Worm (Caenorhabditis elegans) whole organism, L1 larva: ENCODE measurements around the gene F40H3.1.

Source experiments
- C16A3.4 ChIP-seq: fragments of 150-350 bp; optimal IDR thresholded peaks from 2 replicates; lab custom pipeline; 2014; ENCODE audit warnings: missing biosample characterization, missing genetic modification characterization
- F16B12.6 ChIP-seq: fragments of 150-350 bp; optimal IDR thresholded peaks from 2 replicates; lab custom pipeline; 2014; ENCODE audit warnings: missing biosample characterization, missing genetic modification characterization
- alr-1 ChIP-seq: fragments of 200-800 bp; sonication (Bioruptor generic); optimal IDR thresholded peaks from 2 replicates; lab custom pipeline; 2018; ENCODE audit warnings: borderline replicate concordance, mild to moderate bottlenecking, missing genetic modification characterization, missing compliant biosample characterization
- aly-2 ChIP-seq: fragments of 150-350 bp; optimal IDR thresholded peaks from 2 replicates; lab custom pipeline; 2014; ENCODE audit warnings: missing biosample characterization, missing genetic modification characterization
- ama-1 ChIP-seq: fragments of 150-350 bp; optimal IDR thresholded peaks from 2 replicates; lab custom pipeline; 2014
- ceh-88 ChIP-seq: fragments of 200-800 bp; sonication (Bioruptor generic); IDR thresholded peaks from 2 replicates; pipeline ENCODE4 v1.3.6; 2022; ENCODE audit warnings: missing genetic modification characterization, missing compliant biosample characterization
- ces-1 ChIP-seq: fragments of 150-350 bp; optimal IDR thresholded peaks from 2 replicates; lab custom pipeline; 2014; ENCODE audit warnings: missing biosample characterization, missing genetic modification reagents, missing genetic modification characterization
- dpl-1 ChIP-seq, 3 experiments: fragments of 150-350 bp in 2 of 3; sonication (generic microtip) in 1 of 3; optimal IDR thresholded peaks; 2 replicates each; lab custom pipeline; 2014 to 2017; ENCODE audit warnings: missing biosample characterization in 3 of 3, missing genetic modification characterization in 3 of 3, missing genetic modification reagents in 3 of 3
- dsc-1 ChIP-seq: sonication (generic microtip); optimal IDR thresholded peaks from 2 replicates; lab custom pipeline; 2016; ENCODE audit warnings: mild to moderate bottlenecking, missing genetic modification characterization, missing compliant biosample characterization
- efl-1 ChIP-seq, 4 experiments: fragments of 150-350 bp; optimal IDR thresholded peaks in 3 of 4; peaks in 1 of 4; 1 replicate in 1 of 4; 2 replicates in 3 of 4; lab custom pipeline; 2014; ENCODE audit warnings: missing biosample characterization in 2 of 4, missing genetic modification characterization in 2 of 4, missing genetic modification reagents in 2 of 4
- elt-2 ChIP-seq: sonication (generic microtip); optimal IDR thresholded peaks from 2 replicates; lab custom pipeline; 2016; ENCODE audit warnings: missing genetic modification characterization, mild to moderate bottlenecking, inconsistent platforms, missing compliant biosample characterization, missing genetic modification reagents
- elt-3 ChIP-seq, 6 experiments: fragments of 150-350 bp in 1 of 6; sonication (generic microtip); optimal IDR thresholded peaks; 2 replicates each; lab custom pipeline; 2017 to 2018; ENCODE audit warnings: missing biosample characterization in 6 of 6, missing genetic modification characterization in 6 of 6, inconsistent platforms in 1 of 6
- ets-5 ChIP-seq: fragments of 200-800 bp; sonication (Bioruptor generic); IDR thresholded peaks from 2 replicates; pipeline ENCODE4 v1.3.6; 2022; ENCODE audit warnings: missing genetic modification characterization, missing compliant biosample characterization
- fkh-10 ChIP-seq: sonication (generic microtip); optimal IDR thresholded peaks from 2 replicates; lab custom pipeline; 2017; ENCODE audit warnings: missing biosample characterization, missing genetic modification reagents, missing genetic modification characterization
- fos-1 ChIP-seq: fragments of 150-350 bp; optimal IDR thresholded peaks from 2 replicates; lab custom pipeline; 2014; ENCODE audit warnings: missing biosample characterization, missing genetic modification characterization
- grh-1 ChIP-seq: fragments of 200-800 bp; sonication (Bioruptor generic); IDR thresholded peaks from 2 replicates; pipeline ENCODE4 v1.3.6; 2022; ENCODE audit warnings: missing genetic modification reagents, missing genetic modification characterization, missing compliant biosample characterization
- isw-1 ChIP-seq: fragments of 200-800 bp; sonication (Bioruptor generic); IDR thresholded peaks from 2 replicates; pipeline ENCODE4 v1.3.6; 2022; ENCODE audit warnings: missing genetic modification characterization, missing compliant biosample characterization
- lin-13 ChIP-seq: fragments of 150-350 bp; optimal IDR thresholded peaks from 2 replicates; lab custom pipeline; 2014; ENCODE audit warnings: missing biosample characterization, missing genetic modification reagents, missing genetic modification characterization
- lin-14 ChIP-seq: fragments of 200-800 bp; sonication (Bioruptor generic); optimal IDR thresholded peaks from 2 replicates; lab custom pipeline; 2018; ENCODE audit warnings: mild to moderate bottlenecking, missing genetic modification characterization, moderate library complexity, missing compliant biosample characterization
- lin-39 ChIP-seq: fragments of 150-350 bp; optimal IDR thresholded peaks from 2 replicates; lab custom pipeline; 2014; ENCODE audit warnings: missing biosample characterization, missing genetic modification reagents, missing genetic modification characterization
- lir-3 ChIP-seq: sonication (generic microtip); optimal IDR thresholded peaks from 2 replicates; lab custom pipeline; 2016; ENCODE audit warnings: mild to moderate bottlenecking, missing genetic modification characterization, moderate library complexity, missing compliant biosample characterization; ENCODE audit not compliant: poor library complexity
- mdl-1 ChIP-seq, 2 experiments: fragments of 150-350 bp; optimal IDR thresholded peaks; 2 replicates each; lab custom pipeline; 2014 to 2017; ENCODE audit warnings: missing biosample characterization in 2 of 2, missing genetic modification characterization in 2 of 2, inconsistent platforms in 1 of 2
- mep-1 ChIP-seq: fragments of 150-350 bp; optimal IDR thresholded peaks from 2 replicates; lab custom pipeline; 2014; ENCODE audit warnings: missing biosample characterization, missing genetic modification characterization
- nhr-11 ChIP-seq: fragments of 150-350 bp; optimal IDR thresholded peaks from 2 replicates; lab custom pipeline; 2014; ENCODE audit warnings: missing biosample characterization, missing genetic modification characterization
- nhr-12 ChIP-seq: sonication (generic microtip); optimal IDR thresholded peaks from 2 replicates; lab custom pipeline; 2017; ENCODE audit warnings: missing biosample characterization, missing genetic modification characterization
- nhr-20 ChIP-seq: sonication (generic microtip); optimal IDR thresholded peaks from 2 replicates; lab custom pipeline; 2016; ENCODE audit warnings: mild to moderate bottlenecking, missing genetic modification characterization, missing compliant biosample characterization
- nhr-237 ChIP-seq: fragments of 150-350 bp; optimal IDR thresholded peaks from 2 replicates; lab custom pipeline; 2014; ENCODE audit warnings: missing biosample characterization, missing genetic modification characterization
- nhr-28 ChIP-seq: fragments of 150-350 bp; optimal IDR thresholded peaks from 2 replicates; lab custom pipeline; 2014; ENCODE audit warnings: missing biosample characterization, missing genetic modification characterization
- nhr-71 ChIP-seq: sonication (generic microtip); optimal IDR thresholded peaks from 2 replicates; lab custom pipeline; 2016; ENCODE audit warnings: mild to moderate bottlenecking, missing genetic modification characterization, moderate library complexity, missing compliant biosample characterization
- nhr-84 ChIP-seq: sonication (generic microtip); optimal IDR thresholded peaks from 2 replicates; lab custom pipeline; 2017; ENCODE audit warnings: missing biosample characterization, missing genetic modification characterization
- nhr-85 ChIP-seq: sonication (generic microtip); peaks from one replicate; lab custom pipeline; 2016; ENCODE audit warnings: missing genetic modification characterization, inconsistent platforms, missing compliant biosample characterization
- nhr-90 ChIP-seq: sonication (generic microtip); optimal IDR thresholded peaks from 2 replicates; lab custom pipeline; 2016; ENCODE audit warnings: mild to moderate bottlenecking, missing genetic modification characterization, missing compliant biosample characterization; ENCODE audit not compliant: poor library complexity
- pag-3 ChIP-seq: sonication (generic microtip); optimal IDR thresholded peaks from 2 replicates; lab custom pipeline; 2017; ENCODE audit warnings: missing genetic modification characterization, mild to moderate bottlenecking, missing compliant biosample characterization, antibody characterized with exemption, borderline replicate concordance; ENCODE audit not compliant: insufficient read depth
- pqm-1 ChIP-seq: sonication (generic microtip); optimal IDR thresholded peaks from 3 replicates; lab custom pipeline; 2017; ENCODE audit warnings: missing biosample characterization, missing genetic modification characterization
- rnt-1 ChIP-seq: sonication (generic microtip); optimal IDR thresholded peaks from 2 replicates; lab custom pipeline; 2016; ENCODE audit warnings: mild to moderate bottlenecking, missing genetic modification characterization, moderate library complexity, missing compliant biosample characterization
- skn-1 ChIP-seq: fragments of 150-350 bp; optimal IDR thresholded peaks from 2 replicates; lab custom pipeline; 2014; ENCODE audit warnings: missing biosample characterization, missing genetic modification characterization
- snpc-4 ChIP-seq: fragments of 150-350 bp; optimal IDR thresholded peaks from 2 replicates; lab custom pipeline; 2014; ENCODE audit warnings: missing biosample characterization, missing genetic modification characterization
- snu-23 ChIP-seq: sonication (generic microtip); optimal IDR thresholded peaks from 2 replicates; lab custom pipeline; 2016; ENCODE audit warnings: missing genetic modification characterization, missing compliant biosample characterization
- sox-4 ChIP-seq: sonication (generic microtip); optimal IDR thresholded peaks from 2 replicates; lab custom pipeline; 2016; ENCODE audit warnings: missing genetic modification characterization, missing compliant biosample characterization
- swsn-7 ChIP-seq: sonication (generic microtip); optimal IDR thresholded peaks from 2 replicates; lab custom pipeline; 2016; ENCODE audit warnings: missing genetic modification characterization, missing compliant biosample characterization
- tbx-2 ChIP-seq: sonication (generic microtip); optimal IDR thresholded peaks from 2 replicates; lab custom pipeline; 2016; ENCODE audit warnings: missing genetic modification characterization, missing compliant biosample characterization
- unc-130 ChIP-seq: fragments of 150-350 bp; optimal IDR thresholded peaks from 2 replicates; lab custom pipeline; 2017; ENCODE audit warnings: missing biosample characterization, missing genetic modification characterization, inconsistent platforms
- unc-30 ChIP-seq: sonication (generic microtip); optimal IDR thresholded peaks from 2 replicates; lab custom pipeline; 2017; ENCODE audit warnings: missing biosample characterization, missing genetic modification characterization
- unc-62 ChIP-seq: fragments of 150-350 bp; optimal IDR thresholded peaks from 2 replicates; lab custom pipeline; 2014; ENCODE audit warnings: missing biosample characterization, missing genetic modification reagents, missing genetic modification characterization
- unc-98 ChIP-seq: fragments of 200-800 bp; sonication (Bioruptor generic); IDR thresholded peaks from 2 replicates; pipeline ENCODE4 v1.3.6; 2022; ENCODE audit warnings: missing genetic modification characterization, missing compliant biosample characterization
- xbp-1 ChIP-seq: sonication (generic microtip); optimal IDR thresholded peaks from 2 replicates; lab custom pipeline; 2016; ENCODE audit warnings: missing genetic modification characterization, missing compliant biosample characterization
- ztf-11 ChIP-seq, 2 experiments: sonication (generic microtip); optimal IDR thresholded peaks; 2 replicates each; lab custom pipeline; 2016 to 2017; ENCODE audit warnings: missing genetic modification characterization in 2 of 2, missing biosample characterization in 1 of 2, missing compliant biosample characterization in 1 of 2

The F40H3.1 gene

ce11 chrII:6191293-6191692, 11.7 kb downstream of the F40H3.1 start, which contains the start of gene fkh-8:
Gene fkh-8, minus strand, starts transcription at chrII:6191393.
- TF ChIP-seq nhr-12 (tag; lab: Kevin White, UChicago) = no peak
- peak; percentile 4 for TF ChIP-seq lin-14 (GFP tag; lab: Kevin White, UChicago)
- no peak for TF ChIP-seq C16A3.4 (tag; lab: Kevin White, UChicago)
- TF ChIP-seq efl-1 (optimal IDR thresholded peaks at IDR 0.05; lab: Kevin White, UChicago) = no peak
- TF ChIP-seq efl-1 (GFP tag; optimal IDR thresholded peaks at IDR 0.05 in 1 of 2; lab: Kevin White, UChicago) = peak in 1 of 2 experiments; percentile 36
- no peak for TF ChIP-seq xbp-1 (tag; lab: Kevin White, UChicago)
- no peak for TF ChIP-seq ets-5 (GFP tag; lab: Robert Waterston, UW)
- TF ChIP-seq nhr-84 (tag; lab: Kevin White, UChicago) = no peak
- TF ChIP-seq skn-1 = no peak

DNA sequence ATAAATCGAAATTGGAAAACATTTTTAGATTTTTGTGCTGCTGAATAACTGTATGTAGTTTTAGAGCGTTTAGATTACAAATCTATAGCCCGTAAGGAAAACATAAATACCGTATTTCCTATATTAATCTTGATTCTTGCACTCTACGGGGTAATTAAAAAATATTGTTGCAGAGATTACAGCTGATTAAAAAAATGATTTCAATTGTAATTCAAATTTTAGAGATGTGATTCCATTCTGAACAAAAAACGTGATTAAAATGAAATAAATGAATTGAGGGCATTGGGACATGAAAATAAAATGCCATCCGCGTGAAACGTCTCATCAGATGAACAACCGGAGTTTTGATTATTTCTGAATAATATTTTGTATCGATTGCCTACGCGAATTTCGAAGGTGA, 12.9 kb downstream of the F40H3.1 start, which contains the start of gene cpb-2:
Gene cpb-2 (plus strand): TSS at position 301 of the 400 bp plus-strand sequence.
- TF ChIP-seq elt-3 (tag; optimal IDR thresholded peaks at IDR 0.05; lab: Kevin White, UChicago) (no peak), snpc-4 (tag; lab: Kevin White, UChicago) (no peak), pqm-1 (tag; lab: Kevin White, UChicago) (no peak), nhr-12 (tag; lab: Kevin White, UChicago) (no peak), snu-23 (GFP tag; lab: Kevin White, UChicago) (no peak), nhr-90 (tag; lab: Kevin White, UChicago) (no peak), nhr-28 (tag; lab: Kevin White, UChicago) (no peak), nhr-237 (tag; lab: Kevin White, UChicago) (no peak), pag-3 (tag; lab: Kevin White, UChicago) (no peak), nhr-85 (tag; lab: Kevin White, UChicago) (no peak), lin-13 (GFP tag; lab: Kevin White, UChicago) (no peak), ztf-11 (tag; optimal IDR thresholded peaks at IDR 0.05; lab: Kevin White, UChicago) (no peak)

- TF ChIP-seq fkh-10 (GFP tag; lab: Kevin White, UChicago) (no peak), elt-3 (tag; optimal IDR thresholded peaks at IDR 0.05; lab: Kevin White, UChicago) (peak in 1 of 6 experiments; percentile 37), ceh-88 (GFP tag; lab: Robert Waterston, UW) (no peak), aly-2 (tag; lab: Kevin White, UChicago) (no peak), ces-1 (no peak), ets-5 (GFP tag; lab: Robert Waterston, UW) (no peak), sox-4 (tag; lab: Kevin White, UChicago) (no peak), nhr-28 (tag; lab: Kevin White, UChicago) (no peak), nhr-20 (tag; lab: Kevin White, UChicago) (peak; percentile 41), isw-1 (no peak), lir-3 (tag; lab: Kevin White, UChicago) (peak; percentile 73), nhr-71 (tag; lab: Kevin White, UChicago) (peak; percentile 58), skn-1 (peak; percentile 13), ama-1 (lab: Kevin White, UChicago) (no peak), dpl-1 (GFP tag; optimal IDR thresholded peaks at IDR 0.05; lab: Kevin White, UChicago) (peak; percentile 46 to 69 (median 67)), lin-39 (tag; lab: Kevin White, UChicago) (no peak), elt-2 (no peak), snpc-4 (tag; lab: Kevin White, UChicago) (no peak), rnt-1 (peak; percentile 42), alr-1 (no peak), unc-30 (tag; lab: Kevin White, UChicago) (no peak), unc-130 (peak; percentile 19), nhr-12 (tag; lab: Kevin White, UChicago) (no peak), mdl-1 (tag; optimal IDR thresholded peaks at IDR 0.05; lab: Kevin White, UChicago) (no peak), fos-1 (no peak), nhr-11 (no peak), F16B12.6 (peak; percentile 94), grh-1 (GFP tag; lab: Robert Waterston, UW) (no peak), mep-1 (tag; lab: Kevin White, UChicago) (peak; percentile 74), unc-62 (no peak), pag-3 (tag; lab: Kevin White, UChicago) (no peak), dsc-1 (tag; lab: Kevin White, UChicago) (no peak), ztf-11 (tag; optimal IDR thresholded peaks at IDR 0.05; lab: Kevin White, UChicago) (no peak), tbx-2 (tag; lab: Kevin White, UChicago) (peak; percentile 42), nhr-84 (tag; lab: Kevin White, UChicago) (no peak), unc-98 (GFP tag; lab: Robert Waterston, UW) (no peak), swsn-7 (tag; lab: Kevin White, UChicago) (peak; percentile 47)
Observed at ce11 chrII:6196875-6197274, 17.2 kb downstream of the F40H3.1 start, which contains the start of the genes rbmx-2 and C30B5.2. Gene rbmx-2, minus strand, starts transcription at chrII:6196948. Gene C30B5.2, plus strand, starts transcription at chrII:6197180.
